Fruit fly (Drosophila melanogaster): Measurements from ENCODE around the gene CG3982.

CG3982 gene

DNA sequence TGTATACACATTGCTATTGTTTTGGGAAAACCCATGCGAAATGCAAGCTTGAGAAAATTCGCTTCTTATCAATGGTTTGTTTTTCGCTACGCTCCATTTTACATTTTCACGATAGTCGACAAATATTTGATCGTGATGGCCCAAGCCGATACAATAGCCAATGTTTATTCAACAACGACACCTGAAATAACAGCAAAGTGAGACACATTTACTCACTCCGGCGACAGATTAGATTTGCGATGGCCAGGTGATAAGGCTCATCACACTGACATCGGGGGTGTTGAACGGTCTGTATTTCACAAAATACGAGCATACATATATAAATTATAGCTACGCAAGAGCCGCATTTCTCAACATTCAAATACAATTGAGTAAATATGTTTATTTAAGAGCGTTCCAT, 20.0 kb downstream of the CG3982 start (continued):
- TF ChIP-seq dmrt11E (tag; optimal IDR thresholded peaks at IDR 0.05) (no peak), Meics (GFP tag; optimal IDR thresholded peaks at IDR 0.05) (peak; percentile 90), CG12299 (tag; optimal IDR thresholded peaks at IDR 0.05) (peak; percentile 80), toy (GFP tag; IDR thresholded peaks at IDR 0.05) (peak; percentile 49; the same call in 1 of the 2 replicates), chm (GFP tag; IDR thresholded peaks at IDR 0.05) (peak; percentile 56), CG11085 (GFP tag; IDR thresholded peaks at IDR 0.05) (no peak), CG17186 (GFP tag; optimal IDR thresholded peaks at IDR 0.05) (peak; percentile 38), CG31365 (tag; optimal IDR thresholded peaks at IDR 0.05) (peak; percentile 82), CG17802 (tag; optimal IDR thresholded peaks at IDR 0.05) (no peak), CG4820 (GFP tag; optimal IDR thresholded peaks at IDR 0.05) (peak; percentile 12), slp2 (GFP tag; optimal IDR thresholded peaks at IDR 0.05) (no peak), sob (GFP tag; IDR thresholded peaks at IDR 0.05) (peak; percentile 76), sima (GFP tag; optimal IDR thresholded peaks at IDR 0.05) (no peak), HmgZ (tag; optimal IDR thresholded peaks at IDR 0.05) (peak; percentile 44), sqz (GFP tag; optimal IDR thresholded peaks at IDR 0.05) (peak; percentile 66), ro (GFP tag; IDR thresholded peaks at IDR 0.05) (no peak), lbe (GFP tag; optimal IDR thresholded peaks at IDR 0.05) (peak; percentile 16), tup (GFP tag; optimal IDR thresholded peaks at IDR 0.05) (peak; percentile 36), grau (tag; optimal IDR thresholded peaks at IDR 0.05) (peak; percentile 21), CG2202 (tag; optimal IDR thresholded peaks at IDR 0.05) (peak; percentile 48), CG32532 (GFP tag; IDR thresholded peaks at IDR 0.05) (peak; percentile 30; the same call in 1 of the 2 replicates), CG4617 (GFP tag; optimal IDR thresholded peaks at IDR 0.05; ENCODE audit: borderline replicate concordance) (no peak), rib (GFP tag; IDR thresholded peaks at IDR 0.05) (peak; percentile 33; the same call in 1 of the 2 replicates), CG10147 (GFP tag; optimal IDR thresholded peaks at IDR 0.05) (peak; percentile 63), CG14710 (tag; optimal IDR thresholded peaks at IDR 0.05) (peak; percentile 51), CG8290 (GFP tag; optimal IDR thresholded peaks at IDR 0.05) (peak; percentile 53), CG8290 (tag; optimal IDR thresholded peaks at IDR 0.05) (peak in 1 of 2 experiments; percentile 91), CG14965 (GFP tag; optimal IDR thresholded peaks at IDR 0.05; ENCODE audit: borderline replicate concordance) (peak; percentile 42), z (GFP tag; IDR thresholded peaks at IDR 0.05) (0 out of 3 replicates have a peak, but pooled peaks have one; percentile 53), Six4 (GFP tag; optimal IDR thresholded peaks at IDR 0.05) (no peak), HHEX (GFP tag; optimal IDR thresholded peaks at IDR 0.05) (peak; percentile 89), stc (GFP tag; IDR thresholded peaks at IDR 0.05) (peak; percentile 53; the same call in 1 of the 2 replicates), CG9797 (GFP tag; optimal IDR thresholded peaks at IDR 0.05) (peak; percentile 1), CG10979 (tag; optimal IDR thresholded peaks at IDR 0.05) (no peak), Sin3A (optimal IDR thresholded peaks at IDR 0.05) (no peak), Sry-δ (GFP tag; optimal IDR thresholded peaks at IDR 0.05) (peak; percentile 28), Asciz (GFP tag; optimal IDR thresholded peaks at IDR 0.05) (peak; percentile 85), trem (tag; optimal IDR thresholded peaks at IDR 0.05) (peak; percentile 13), Ets65A (GFP tag) (no peak), crol (GFP tag; IDR thresholded peaks at IDR 0.05) (no peak), CG7556 (GFP tag; optimal IDR thresholded peaks at IDR 0.05) (peak; percentile 67), bbx (GFP tag; IDR thresholded peaks at IDR 0.05; ENCODE audit: partially characterized antibody) (no peak), CG8924 (tag; optimal IDR thresholded peaks at IDR 0.05) (peak; percentile 25), CG33557 (GFP tag; optimal IDR thresholded peaks at IDR 0.05) (peak; percentile 42), chn (GFP tag; optimal IDR thresholded peaks at IDR 0.05) (no peak), cas (GFP tag; IDR thresholded peaks at IDR 0.05) (peak; percentile 64; the same call in 1 of the 2 replicates), ham (GFP tag; IDR thresholded peaks at IDR 0.05) (peak; percentile 31; the same call in 1 of the 2 replicates), ERR (GFP tag; optimal IDR thresholded peaks at IDR 0.05) (peak; percentile 49), Sox100B (GFP tag; optimal IDR thresholded peaks at IDR 0.05) (peak; percentile 73), CG7357 (GFP tag; IDR thresholded peaks at IDR 0.05) (no peak), Nf-YB (GFP tag; optimal IDR thresholded peaks at IDR 0.05) (no peak), Ada2b (GFP tag; IDR thresholded peaks at IDR 0.05) (peak; percentile 24; the same call in 1 of the 2 replicates)

All from whole organism, embryonic.